Worm (Caenorhabditis elegans) whole organism, midembryonic: ENCODE results near the gene H04D03.4.

Experiments
- T22C8.4 ChIP-seq: fragments of 200-800 bp; sonication (Bioruptor generic); IDR thresholded peaks from 2 replicates; pipeline ENCODE4 v1.3.6; 2022; ENCODE audit warnings: missing genetic modification characterization, missing compliant biosample characterization
- ztf-23 ChIP-seq: fragments of 200-800 bp; sonication (Bioruptor generic); IDR thresholded peaks from 2 replicates; pipeline ENCODE4 v1.3.6; 2022; ENCODE audit warnings: missing genetic modification reagents, missing genetic modification characterization, missing compliant biosample characterization

ce11 chrIII:10463653-10464052 is 12.7 kb upstream of the H04D03.4 start:
- TF ChIP-seq T22C8.4 (GFP tag; lab: Robert Waterston, UW) = no peak
- TF ChIP-seq ztf-23 (GFP tag; lab: Robert Waterston, UW) = no peak
